Fruit fly (Drosophila melanogaster) whole organism, embryonic: ENCODE results near the gene CG31178.
A peak's percentile ranks its signal among the peaks of the same experiment; 100 is the strongest.

Experiments
- Abd-B ChIP-seq: fragments of 200-800 bp; sonication (Bioruptor generic); optimal IDR thresholded peaks from 2 replicates; lab custom pipeline; 2018; ENCODE audit warnings: missing biosample characterization, mild to moderate bottlenecking, missing genetic modification characterization, moderate library complexity
- Antp ChIP-seq: fragments of 200-800 bp; sonication (Bioruptor generic); optimal IDR thresholded peaks from 3 replicates; lab custom pipeline; 2016; ENCODE audit warnings: missing biosample characterization, missing genetic modification characterization
- Atf6 ChIP-seq: fragments of 200-800 bp; sonication (Bioruptor generic); IDR thresholded peaks from 2 replicates; pipeline ENCODE4 v1.3.6; 2022; ENCODE audit warnings: missing biosample characterization, missing genetic modification characterization
- Awh ChIP-seq: fragments of 200-800 bp; sonication (Bioruptor generic); IDR thresholded peaks from 2 replicates; pipeline ENCODE4, ENCODE4 v1.3.6; 2022; ENCODE audit warnings: missing biosample characterization, missing genetic modification characterization
- Bdp1 ChIP-seq: fragments of 200-800 bp; sonication (Bioruptor generic); optimal IDR thresholded peaks from 3 replicates; lab custom pipeline; 2016; ENCODE audit warnings: missing biosample characterization, missing genetic modification characterization
- CG10321 ChIP-seq: fragments of 200-800 bp; sonication (Bioruptor generic); IDR thresholded peaks from 2 replicates; pipeline ENCODE4 v1.3.6; 2022; ENCODE audit warnings: missing biosample characterization, missing genetic modification characterization
- CG10543 ChIP-seq: fragments of 200-800 bp; sonication (Bioruptor generic); optimal IDR thresholded peaks from 3 replicates; lab custom pipeline; 2017; ENCODE audit warnings: missing biosample characterization, mild to moderate bottlenecking, missing genetic modification characterization, moderate library complexity
- CG11093 ChIP-seq: fragments of 200-800 bp; sonication (Bioruptor generic); IDR thresholded peaks from 3 replicates; pipeline ENCODE4 v1.3.6; 2022; ENCODE audit warnings: missing biosample characterization, missing genetic modification characterization
- CG11560 ChIP-seq: fragments of 200-800 bp; sonication (Bioruptor generic); IDR thresholded peaks from 3 replicates; pipeline ENCODE4 v1.3.6; 2022; ENCODE audit warnings: missing biosample characterization, missing genetic modification characterization
- CG1529 ChIP-seq: fragments of 200-800 bp; sonication (Bioruptor generic); optimal IDR thresholded peaks from 3 replicates; lab custom pipeline; 2018; ENCODE audit warnings: missing biosample characterization, missing genetic modification characterization
- CG16779 ChIP-seq: fragments of 200-800 bp; sonication (Bioruptor generic); IDR thresholded peaks from 2 replicates; pipeline ENCODE4 v1.3.6; 2022; ENCODE audit warnings: missing biosample characterization, missing genetic modification characterization
- CG17359 ChIP-seq: fragments of 200-800 bp; sonication (Bioruptor generic); optimal IDR thresholded peaks from 3 replicates; lab custom pipeline; 2018; ENCODE audit warnings: missing biosample characterization, mild to moderate bottlenecking, missing genetic modification characterization, moderate library complexity
- CG17912 ChIP-seq: fragments of 200-800 bp; sonication (Bioruptor generic); optimal IDR thresholded peaks from 2 replicates; lab custom pipeline; 2018; ENCODE audit warnings: missing biosample characterization, mild to moderate bottlenecking, missing genetic modification characterization
- CG30020 ChIP-seq: fragments of 200-800 bp; optimal IDR thresholded peaks from 2 replicates; lab custom pipeline; 2019; ENCODE audit warnings: missing biosample characterization, mild to moderate bottlenecking, missing genetic modification characterization, moderate library complexity
- CG31388 ChIP-seq: fragments of 200-800 bp; sonication (Bioruptor generic); optimal IDR thresholded peaks from 2 replicates; lab custom pipeline; 2016; ENCODE audit warnings: missing biosample characterization, missing genetic modification characterization
- CG33213 ChIP-seq: fragments of 200-800 bp; sonication (Bioruptor generic); optimal IDR thresholded peaks from 3 replicates; lab custom pipeline; 2016; ENCODE audit warnings: missing biosample characterization, missing genetic modification characterization
- CG3838 ChIP-seq: fragments of 200-800 bp; sonication (Bioruptor generic); optimal IDR thresholded peaks from 3 replicates; lab custom pipeline; 2016; ENCODE audit warnings: missing biosample characterization, missing genetic modification characterization
- CG3847 ChIP-seq: fragments of 200-800 bp; sonication (Bioruptor generic); IDR thresholded peaks from 2 replicates; pipeline ENCODE4 v1.3.6; 2022; ENCODE audit warnings: missing biosample characterization, missing genetic modification characterization
- CG4282 ChIP-seq: fragments of 200-800 bp; sonication (Bioruptor generic); optimal IDR thresholded peaks from 2 replicates; lab custom pipeline; 2016; ENCODE audit warnings: missing biosample characterization, missing genetic modification characterization
- CG5953 ChIP-seq: fragments of 200-800 bp; sonication (Bioruptor generic); IDR thresholded peaks from 2 replicates; pipeline ENCODE4 v1.3.6; 2022; ENCODE audit warnings: missing biosample characterization, missing genetic modification characterization
- CG8359 ChIP-seq: fragments of 200-800 bp; sonication (Bioruptor generic); optimal IDR thresholded peaks from 2 replicates; lab custom pipeline; 2017; ENCODE audit warnings: missing biosample characterization, mild to moderate bottlenecking, missing genetic modification characterization, borderline replicate concordance
- D19A ChIP-seq: fragments of 200-800 bp; optimal IDR thresholded peaks from 3 replicates; lab custom pipeline; 2019; ENCODE audit warnings: missing biosample characterization, mild to moderate bottlenecking, missing genetic modification characterization, moderate library complexity
- Dbx ChIP-seq: fragments of 200-800 bp; sonication (Bioruptor generic); IDR thresholded peaks from 3 replicates; pipeline ENCODE4 v1.3.6; 2022; ENCODE audit warnings: missing biosample characterization, missing genetic modification characterization
- Elba2 ChIP-seq: fragments of 200-800 bp; sonication (Bioruptor generic); optimal IDR thresholded peaks from 3 replicates; lab custom pipeline; 2016; ENCODE audit warnings: missing biosample characterization, missing genetic modification characterization
- GATAe ChIP-seq: fragments of 200-800 bp; sonication (Bioruptor generic); conservative IDR thresholded peaks from 2 replicates; pipeline ENCODE4 v1.3.6; 2022; ENCODE audit warnings: missing biosample characterization, missing genetic modification characterization
- HLH3B ChIP-seq: fragments of 200-800 bp; sonication (Bioruptor generic); IDR thresholded peaks from 2 replicates; pipeline ENCODE4 v1.3.6; 2022; ENCODE audit warnings: missing biosample characterization, missing genetic modification characterization
- Med ChIP-seq: fragments of 200-800 bp; sonication (Bioruptor generic); peaks from one replicate; lab custom pipeline; 2016; ENCODE audit warnings: missing biosample characterization, missing genetic modification characterization, mild to moderate bottlenecking, inconsistent platforms, moderate library complexity
- Opbp ChIP-seq: fragments of 200-800 bp; sonication (Bioruptor generic); IDR thresholded peaks from 3 replicates; pipeline ENCODE4 v1.3.6; 2022; ENCODE audit warnings: missing biosample characterization, missing genetic modification characterization; ENCODE audit not compliant: partially characterized antibody
- Pdp1 ChIP-seq, 2 experiments: fragments of 200-800 bp; sonication (Bioruptor generic); optimal IDR thresholded peaks; 3 replicates each; lab custom pipeline; 2016; ENCODE audit warnings: missing biosample characterization in 2 of 2, missing genetic modification characterization in 2 of 2, mild to moderate bottlenecking in 1 of 2, moderate library complexity in 1 of 2
- Ptx1 ChIP-seq: fragments of 200-800 bp; sonication (Bioruptor generic); IDR thresholded peaks from 2 replicates; pipeline ENCODE4 v1.3.6; 2022; ENCODE audit warnings: missing biosample characterization, missing genetic modification characterization
- YL-1 ChIP-seq: fragments of 200-800 bp; sonication (Bioruptor generic); optimal IDR thresholded peaks from 3 replicates; lab custom pipeline; 2017; ENCODE audit warnings: missing biosample characterization, mild to moderate bottlenecking, missing genetic modification characterization
- ab ChIP-seq: fragments of 200-800 bp; sonication (Bioruptor generic); optimal IDR thresholded peaks from 2 replicates; lab custom pipeline; 2016; ENCODE audit warnings: missing biosample characterization, missing genetic modification characterization
- ac ChIP-seq: fragments of 200-800 bp; sonication (Bioruptor generic); optimal IDR thresholded peaks from 3 replicates; lab custom pipeline; 2017; ENCODE audit warnings: missing biosample characterization, mild to moderate bottlenecking, missing genetic modification characterization
- bab2 ChIP-seq: fragments of 200-800 bp; sonication (Bioruptor generic); optimal IDR thresholded peaks from 2 replicates; lab custom pipeline; 2016; ENCODE audit warnings: missing biosample characterization, missing genetic modification characterization
- dan ChIP-seq: fragments of 200-800 bp; sonication (Bioruptor generic); IDR thresholded peaks from 2 replicates; pipeline ENCODE4 v1.3.6; 2022; ENCODE audit warnings: missing biosample characterization, missing genetic modification characterization
- dati ChIP-seq: fragments of 200-800 bp; sonication (Bioruptor generic); IDR thresholded peaks from 2 replicates; pipeline ENCODE4 v1.3.6; 2022; ENCODE audit warnings: missing biosample characterization, missing genetic modification characterization
- en ChIP-seq: fragments of 200-800 bp; sonication (Bioruptor generic); optimal IDR thresholded peaks from 2 replicates; lab custom pipeline; 2016; ENCODE audit warnings: missing biosample characterization, missing genetic modification characterization
- esg ChIP-seq: fragments of 200-800 bp; sonication (Bioruptor generic); conservative IDR thresholded peaks from 2 replicates; pipeline ENCODE4 v1.3.6; 2022; ENCODE audit warnings: missing biosample characterization, missing genetic modification characterization
- exex ChIP-seq: fragments of 200-800 bp; sonication (Bioruptor generic); optimal IDR thresholded peaks from 4 replicates; lab custom pipeline; 2018; ENCODE audit warnings: missing biosample characterization, mild to moderate bottlenecking, missing genetic modification characterization, moderate library complexity
- mld ChIP-seq: fragments of 200-800 bp; sonication (Bioruptor generic); IDR thresholded peaks from 3 replicates; pipeline ENCODE4 v1.3.6; 2022; ENCODE audit warnings: missing biosample characterization, missing genetic modification characterization; ENCODE audit not compliant: partially characterized antibody
- prd ChIP-seq, 3 experiments: fragments of >200 bp in 2 of 3; fragments of 200-800 bp in 1 of 3; sonication (Bioruptor generic) in 1 of 3; optimal IDR thresholded peaks in 2 of 3; IDR thresholded peaks in 1 of 3; 2 replicates in 2 of 3; 3 replicates in 1 of 3; pipeline versions ENCODE4 v1.3.6 to Lab custom; 2017 to 2022; ENCODE audit warnings: missing biosample characterization in 1 of 3, missing genetic modification characterization in 1 of 3
- repo ChIP-seq: fragments of 200-800 bp; sonication (Bioruptor generic); optimal IDR thresholded peaks from 2 replicates; lab custom pipeline; 2016; ENCODE audit warnings: missing biosample characterization, missing genetic modification characterization
- rib ChIP-seq: fragments of 200-800 bp; sonication (Bioruptor generic); IDR thresholded peaks from 2 replicates; pipeline ENCODE4 v1.3.6; 2022; ENCODE audit warnings: missing biosample characterization, missing genetic modification characterization
- sim ChIP-seq: fragments of 200-800 bp; sonication (Bioruptor generic); IDR thresholded peaks from 2 replicates; pipeline ENCODE4 v1.3.6; 2022; ENCODE audit warnings: missing biosample characterization, missing genetic modification characterization
- sisA ChIP-seq: fragments of 200-800 bp; sonication (Bioruptor generic); IDR thresholded peaks from 2 replicates; pipeline ENCODE4 v1.3.6; 2022; ENCODE audit warnings: missing biosample characterization, missing genetic modification characterization
- sob ChIP-seq: fragments of 200-800 bp; sonication (Bioruptor generic); IDR thresholded peaks from 2 replicates; pipeline ENCODE4 v1.3.6; 2022; ENCODE audit warnings: missing biosample characterization, missing genetic modification characterization
- toy ChIP-seq: fragments of 200-800 bp; sonication (Bioruptor generic); IDR thresholded peaks from 2 replicates; pipeline ENCODE4 v1.3.6; 2022; ENCODE audit warnings: missing biosample characterization, missing genetic modification characterization
- zen2 ChIP-seq: fragments of 200-800 bp; sonication (Bioruptor generic); IDR thresholded peaks from 3 replicates; pipeline ENCODE4 v1.3.6; 2022; ENCODE audit warnings: missing biosample characterization, missing genetic modification characterization; ENCODE audit not compliant: partially characterized antibody

Gene CG31178

DNA sequence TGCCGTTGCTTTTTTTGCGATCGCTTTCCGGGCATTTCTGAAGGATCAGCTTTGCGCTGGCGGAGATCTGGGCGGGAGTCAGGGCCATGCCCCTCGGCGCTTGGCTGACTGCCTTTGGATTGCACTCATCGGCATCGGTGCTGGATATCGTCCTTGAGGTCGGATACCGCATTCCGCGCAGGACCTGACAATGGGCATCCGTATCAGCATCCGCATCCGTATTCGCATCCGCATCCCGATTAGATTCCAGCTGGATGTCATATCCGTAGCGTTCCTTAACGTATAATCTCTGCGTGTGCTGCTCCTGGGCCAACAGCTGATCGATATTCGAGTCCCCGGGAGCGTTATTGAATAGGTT, 18.1 kb upstream of the CG31178 start (continued):
- TF ChIP-seq CG11093 = 0 out of 3 replicates have a peak, but pooled peaks have one; percentile 34
- TF ChIP-seq Bdp1 (GFP tag; lab: Kevin White, UChicago) = peak; percentile 12
- no peak for TF ChIP-seq ab (GFP tag; lab: Kevin White, UChicago)
- peak; percentile 20; the same call in 1 of the 2 replicates for TF ChIP-seq sim
- no peak for TF ChIP-seq toy (GFP tag; lab: Robert Waterston, UW)
- peak; percentile 18 for TF ChIP-seq repo (GFP tag; lab: Kevin White, UChicago)
- no peak for TF ChIP-seq CG8359 (GFP tag; lab: Kevin White, UChicago)
- no peak for TF ChIP-seq sisA
- no peak for TF ChIP-seq exex (tag; lab: Kevin White, UChicago)
- no peak for TF ChIP-seq CG10543 (GFP tag; lab: Kevin White, UChicago)
- TF ChIP-seq prd (optimal IDR thresholded peaks at IDR 0.05; lab: Kevin White, UChicago) = no peak
- 0 out of 3 replicates have a peak, but pooled peaks have one; percentile 6 for TF ChIP-seq prd (GFP tag; IDR thresholded peaks at IDR 0.05; lab: Robert Waterston, UW)
- TF ChIP-seq zen2 (GFP tag; lab: Robert Waterston, UW) = no peak
- no peak for TF ChIP-seq YL-1
- no peak for TF ChIP-seq CG17912 (GFP tag; lab: Kevin White, UChicago)
- peak; percentile 13 for TF ChIP-seq ac (GFP tag; lab: Kevin White, UChicago)
- no peak for TF ChIP-seq CG30020 (tag; lab: Kevin White, UChicago)
- TF ChIP-seq Opbp (GFP tag; lab: Robert Waterston, UW) = peak; percentile 33; the same call in 1 of the 3 replicates
- TF ChIP-seq Awh (GFP tag; lab: Robert Waterston, UW) = peak; percentile 63; the same call in 1 of the 2 replicates
- no peak for TF ChIP-seq Ptx1 (GFP tag; lab: Robert Waterston, UW)
- TF ChIP-seq CG4282 (GFP tag; lab: Kevin White, UChicago) = no peak
- TF ChIP-seq bab2 (GFP tag; lab: Kevin White, UChicago) = no peak
- TF ChIP-seq CG17359 (tag; lab: Kevin White, UChicago) = no peak
- no peak for TF ChIP-seq Elba2
- no peak for TF ChIP-seq dati (GFP tag; lab: Robert Waterston, UW)
- 0 out of 2 replicates have a peak, but pooled peaks have one; percentile 9 for TF ChIP-seq HLH3B (GFP tag; lab: Robert Waterston, UW)
- no peak for TF ChIP-seq Abd-B (GFP tag; lab: Kevin White, UChicago)
- no peak for TF ChIP-seq CG16779 (GFP tag; lab: Robert Waterston, UW)
- TF ChIP-seq CG10321 = 0 out of 2 replicates have a peak, but pooled peaks have one; percentile 24
- 0 out of 2 replicates have a peak, but pooled peaks have one; percentile 4 for TF ChIP-seq CG3847 (GFP tag; lab: Robert Waterston, UW)
- no peak for TF ChIP-seq D19A (tag; lab: Kevin White, UChicago)
- TF ChIP-seq Pdp1 (GFP tag; optimal IDR thresholded peaks at IDR 0.05; lab: Kevin White, UChicago) = no peak
- no peak for TF ChIP-seq CG31388
- TF ChIP-seq sob = peak; percentile 35; the same call in 1 of the 2 replicates
- TF ChIP-seq mld = 0 out of 3 replicates have a peak, but pooled peaks have one; percentile 29
- TF ChIP-seq CG3838 (GFP tag; lab: Kevin White, UChicago) = no peak
- TF ChIP-seq CG1529 (GFP tag; lab: Kevin White, UChicago) = no peak
- TF ChIP-seq CG11560 (tag; lab: Robert Waterston, UW) = no peak
- TF ChIP-seq CG5953 = no peak
- TF ChIP-seq GATAe = no peak
- TF ChIP-seq CG33213 (GFP tag; lab: Kevin White, UChicago) = peak; percentile 13
- TF ChIP-seq Med (GFP tag; lab: Kevin White, UChicago) = peak; percentile 65
- TF ChIP-seq dan = no peak
- TF ChIP-seq rib = no peak
- 0 out of 3 replicates have a peak, but pooled peaks have one; percentile 15 for TF ChIP-seq Dbx
- no peak for TF ChIP-seq esg
- TF ChIP-seq Atf6 (GFP tag; lab: Robert Waterston, UW) = no peak
- TF ChIP-seq Antp = no peak
- TF ChIP-seq en (GFP tag; lab: Kevin White, UChicago) = no peak
- TF ChIP-seq, all 482 proteins: peak for 19
